Worm (Caenorhabditis elegans) whole organism, L1 larva: ENCODE measurements around the gene egl-38.

Experiments
- C04F5.9 ChIP-seq: sonication (generic microtip); optimal IDR thresholded peaks from 2 replicates; lab custom pipeline; 2016; ENCODE audit warnings: missing genetic modification characterization, missing compliant biosample characterization
- C16A3.4 ChIP-seq: fragments of 150-350 bp; optimal IDR thresholded peaks from 2 replicates; lab custom pipeline; 2014; ENCODE audit warnings: missing biosample characterization, missing genetic modification characterization
- C34B4.2 ChIP-seq: sonication (generic microtip); optimal IDR thresholded peaks from 2 replicates; lab custom pipeline; 2017; ENCODE audit warnings: mild to moderate bottlenecking, missing genetic modification characterization, missing compliant biosample characterization
- aha-1 ChIP-seq: fragments of 150-350 bp; optimal IDR thresholded peaks from 2 replicates; lab custom pipeline; 2014; ENCODE audit warnings: missing biosample characterization, missing genetic modification characterization
- blmp-1 ChIP-seq: fragments of 150-350 bp; optimal IDR thresholded peaks from 2 replicates; lab custom pipeline; 2014; ENCODE audit warnings: missing biosample characterization, missing genetic modification characterization
- ceh-88 ChIP-seq: fragments of 200-800 bp; sonication (Bioruptor generic); IDR thresholded peaks from 2 replicates; pipeline ENCODE4 v1.3.6; 2022; ENCODE audit warnings: missing genetic modification characterization, missing compliant biosample characterization
- ceh-90 ChIP-seq: sonication (generic microtip); optimal IDR thresholded peaks from 2 replicates; lab custom pipeline; 2016; ENCODE audit warnings: missing genetic modification characterization, missing compliant biosample characterization
- dsc-1 ChIP-seq: sonication (generic microtip); optimal IDR thresholded peaks from 2 replicates; lab custom pipeline; 2016; ENCODE audit warnings: mild to moderate bottlenecking, missing genetic modification characterization, missing compliant biosample characterization
- efl-1 ChIP-seq, 4 experiments: fragments of 150-350 bp; optimal IDR thresholded peaks in 3 of 4; peaks in 1 of 4; 1 replicate in 1 of 4; 2 replicates in 3 of 4; lab custom pipeline; 2014; ENCODE audit warnings: missing biosample characterization in 2 of 4, missing genetic modification characterization in 2 of 4, missing genetic modification reagents in 2 of 4
- efl-3 ChIP-seq: fragments of 200-800 bp; sonication (Bioruptor generic); optimal IDR thresholded peaks from 2 replicates; lab custom pipeline; 2018; ENCODE audit warnings: mild to moderate bottlenecking, missing genetic modification characterization, missing compliant biosample characterization
- egl-13 ChIP-seq: sonication (generic microtip); optimal IDR thresholded peaks from 2 replicates; lab custom pipeline; 2016; ENCODE audit warnings: missing genotype, missing genetic modification reagents, missing genetic modification characterization, missing compliant biosample characterization
- ets-5 ChIP-seq: fragments of 200-800 bp; sonication (Bioruptor generic); IDR thresholded peaks from 2 replicates; pipeline ENCODE4 v1.3.6; 2022; ENCODE audit warnings: missing genetic modification characterization, missing compliant biosample characterization
- fkh-4 ChIP-seq: sonication (generic microtip); optimal IDR thresholded peaks from 2 replicates; lab custom pipeline; 2016; ENCODE audit warnings: missing compliant biosample characterization, missing genetic modification characterization, borderline replicate concordance
- fkh-8 ChIP-seq: sonication (generic microtip); optimal IDR thresholded peaks from 2 replicates; lab custom pipeline; 2016; ENCODE audit warnings: mild to moderate bottlenecking, missing genetic modification characterization, missing compliant biosample characterization
- hlh-4 ChIP-seq: sonication (generic microtip); optimal IDR thresholded peaks from 2 replicates; lab custom pipeline; 2016; ENCODE audit warnings: mild to moderate bottlenecking, missing genetic modification characterization, missing compliant biosample characterization
- jun-1 ChIP-seq: fragments of 150-350 bp; optimal IDR thresholded peaks from 2 replicates; lab custom pipeline; 2014; ENCODE audit warnings: missing biosample characterization, missing genetic modification reagents, missing genetic modification characterization
- lin-14 ChIP-seq: fragments of 200-800 bp; sonication (Bioruptor generic); optimal IDR thresholded peaks from 2 replicates; lab custom pipeline; 2018; ENCODE audit warnings: mild to moderate bottlenecking, missing genetic modification characterization, moderate library complexity, missing compliant biosample characterization
- lin-35 ChIP-seq, 2 experiments: fragments of 150-350 bp; optimal IDR thresholded peaks; 2 replicates each; lab custom pipeline; 2014; ENCODE audit warnings: missing biosample characterization in 2 of 2, missing genetic modification characterization in 2 of 2, missing genetic modification reagents in 2 of 2
- lir-3 ChIP-seq: sonication (generic microtip); optimal IDR thresholded peaks from 2 replicates; lab custom pipeline; 2016; ENCODE audit warnings: mild to moderate bottlenecking, missing genetic modification characterization, moderate library complexity, missing compliant biosample characterization; ENCODE audit not compliant: poor library complexity
- mdl-1 ChIP-seq, 2 experiments: fragments of 150-350 bp; optimal IDR thresholded peaks; 2 replicates each; lab custom pipeline; 2014 to 2017; ENCODE audit warnings: missing biosample characterization in 2 of 2, missing genetic modification characterization in 2 of 2, inconsistent platforms in 1 of 2
- nhr-12 ChIP-seq: sonication (generic microtip); optimal IDR thresholded peaks from 2 replicates; lab custom pipeline; 2017; ENCODE audit warnings: missing biosample characterization, missing genetic modification characterization
- nhr-47 ChIP-seq: sonication (generic microtip); optimal IDR thresholded peaks from 2 replicates; lab custom pipeline; 2016; ENCODE audit warnings: mild to moderate bottlenecking, missing genetic modification characterization, moderate library complexity, missing compliant biosample characterization
- nhr-77 ChIP-seq: fragments of 150-350 bp; optimal IDR thresholded peaks from 2 replicates; lab custom pipeline; 2014; ENCODE audit warnings: missing biosample characterization, missing genetic modification characterization
- nhr-84 ChIP-seq: sonication (generic microtip); optimal IDR thresholded peaks from 2 replicates; lab custom pipeline; 2017; ENCODE audit warnings: missing biosample characterization, missing genetic modification characterization
- nhr-85 ChIP-seq: sonication (generic microtip); peaks from one replicate; lab custom pipeline; 2016; ENCODE audit warnings: missing genetic modification characterization, inconsistent platforms, missing compliant biosample characterization
- nhr-90 ChIP-seq: sonication (generic microtip); optimal IDR thresholded peaks from 2 replicates; lab custom pipeline; 2016; ENCODE audit warnings: mild to moderate bottlenecking, missing genetic modification characterization, missing compliant biosample characterization; ENCODE audit not compliant: poor library complexity
- rnt-1 ChIP-seq: sonication (generic microtip); optimal IDR thresholded peaks from 2 replicates; lab custom pipeline; 2016; ENCODE audit warnings: mild to moderate bottlenecking, missing genetic modification characterization, moderate library complexity, missing compliant biosample characterization
- sox-4 ChIP-seq: sonication (generic microtip); optimal IDR thresholded peaks from 2 replicates; lab custom pipeline; 2016; ENCODE audit warnings: missing genetic modification characterization, missing compliant biosample characterization
- sup-37 ChIP-seq: fragments of 200-800 bp; sonication (Bioruptor generic); optimal IDR thresholded peaks from 2 replicates; lab custom pipeline; 2018; ENCODE audit warnings: mild to moderate bottlenecking, missing genetic modification characterization, missing compliant biosample characterization
- swsn-7 ChIP-seq: sonication (generic microtip); optimal IDR thresholded peaks from 2 replicates; lab custom pipeline; 2016; ENCODE audit warnings: missing genetic modification characterization, missing compliant biosample characterization
- unc-130 ChIP-seq: fragments of 150-350 bp; optimal IDR thresholded peaks from 2 replicates; lab custom pipeline; 2017; ENCODE audit warnings: missing biosample characterization, missing genetic modification characterization, inconsistent platforms
- unc-62 ChIP-seq: fragments of 150-350 bp; optimal IDR thresholded peaks from 2 replicates; lab custom pipeline; 2014; ENCODE audit warnings: missing biosample characterization, missing genetic modification reagents, missing genetic modification characterization

Gene egl-38

DNA sequence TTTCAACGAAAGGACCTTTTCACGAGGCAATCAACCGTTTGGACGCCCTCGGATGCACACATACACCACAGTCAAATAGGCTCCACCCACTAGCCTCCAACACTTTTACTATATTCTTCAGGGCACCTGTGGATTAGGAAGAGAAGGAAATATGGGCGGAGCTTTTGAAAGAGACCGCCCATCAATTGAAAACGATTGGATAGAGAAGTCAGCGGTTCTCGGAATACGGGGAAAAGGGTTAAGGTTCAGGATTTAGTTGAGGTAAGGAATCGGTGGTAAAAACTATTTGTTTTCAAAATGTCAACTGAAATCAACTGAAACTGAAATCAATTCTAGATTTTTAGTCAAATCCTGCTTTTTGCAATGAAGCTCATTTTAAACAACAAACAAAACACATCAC, at the start of gene egl-38:
Gene egl-38 (minus strand): TSS at position 101 of the 400 bp plus-strand sequence.
- no peak for TF ChIP-seq ets-5
- no peak for TF ChIP-seq jun-1 (tag; lab: Kevin White, UChicago)
- TF ChIP-seq unc-62 (GFP tag; lab: Kevin White, UChicago) = no peak
- TF ChIP-seq C16A3.4 (tag; lab: Kevin White, UChicago) = no peak
- TF ChIP-seq, all 84 proteins: peak for 0

ce11 chrIV:10157489-10158088, 47.3 kb upstream of the egl-38 start, which contains the start of gene ttr-53:
Gene ttr-53, plus strand, starts transcription at chrIV:10158038.
- TF ChIP-seq unc-130 (no peak), hlh-4 (tag; lab: Kevin White, UChicago) (no peak), nhr-85 (tag; lab: Kevin White, UChicago) (no peak), lin-35 (GFP tag; optimal IDR thresholded peaks at IDR 0.05; lab: Kevin White, UChicago) (no peak), fkh-4 (no peak), lin-14 (GFP tag; lab: Kevin White, UChicago) (no peak), lir-3 (tag; lab: Kevin White, UChicago) (no peak), nhr-12 (tag; lab: Kevin White, UChicago) (no peak), sox-4 (tag; lab: Kevin White, UChicago) (no peak), ets-5 (no peak), egl-13 (no peak), efl-3 (GFP tag; lab: Kevin White, UChicago) (no peak), C34B4.2 (no peak), ceh-90 (tag; lab: Kevin White, UChicago) (no peak), nhr-90 (tag; lab: Kevin White, UChicago) (no peak), mdl-1 (tag; optimal IDR thresholded peaks at IDR 0.05; lab: Kevin White, UChicago) (no peak), nhr-47 (tag; lab: Kevin White, UChicago) (no peak), C04F5.9 (no peak)

DNA sequence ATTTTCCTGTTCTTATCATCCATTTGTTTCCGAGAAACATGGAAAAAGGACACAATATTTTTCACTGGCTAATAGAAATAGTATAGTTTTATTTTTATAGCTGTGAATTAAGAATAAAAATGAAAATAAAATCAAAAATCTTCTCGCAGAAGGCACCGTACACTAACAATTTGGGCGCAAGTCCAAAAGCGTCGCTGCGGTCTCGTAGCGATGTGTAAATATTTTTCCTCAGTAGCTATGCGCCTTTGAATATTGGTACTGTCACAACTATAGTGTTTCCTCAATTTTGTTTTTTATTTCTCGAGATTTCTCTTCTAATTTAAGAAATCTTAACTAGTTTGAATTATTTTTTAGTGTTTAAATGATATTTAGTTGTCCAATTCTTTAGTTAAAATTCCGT, 46.7 kb upstream of the egl-38 start:
- no peak for TF ChIP-seq nhr-84 (tag; lab: Kevin White, UChicago)
- TF ChIP-seq swsn-7 (tag; lab: Kevin White, UChicago) = no peak
- TF ChIP-seq sup-37 (GFP tag; lab: Kevin White, UChicago) = no peak
- TF ChIP-seq dsc-1 (tag; lab: Kevin White, UChicago) = no peak
- TF ChIP-seq blmp-1 (tag; lab: Kevin White, UChicago) = no peak
- TF ChIP-seq ceh-88 (GFP tag; lab: Robert Waterston, UW) = no peak
- TF ChIP-seq rnt-1 = no peak

DNA sequence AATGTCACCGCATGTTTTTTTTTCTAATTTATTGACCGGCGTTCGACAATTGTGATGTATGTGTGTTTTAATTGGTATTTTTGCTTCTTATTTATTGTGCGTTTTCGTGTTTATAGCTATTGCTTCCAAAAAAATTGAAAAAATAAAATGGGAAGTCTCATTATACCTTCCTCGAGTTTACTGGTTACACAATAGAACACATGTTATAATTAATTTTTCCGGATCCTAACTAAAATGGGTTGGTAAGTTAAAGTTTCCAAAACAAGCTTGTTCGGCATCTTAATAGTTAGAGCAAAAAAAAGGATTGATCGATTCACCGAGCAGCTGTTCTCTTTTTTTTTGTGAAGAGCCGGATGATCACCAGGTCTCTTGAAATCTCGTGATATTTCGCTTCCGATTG, 45.2 kb upstream of the egl-38 start, which contains the start of gene ttr-54:
Gene ttr-54 (plus strand): TSS at position 301 of the 400 bp plus-strand sequence.
- TF ChIP-seq nhr-77 (tag; lab: Kevin White, UChicago) (no peak), rnt-1 (peak; percentile 24)

ce11 chrIV:10153479-10153878, 43.2 kb upstream of the egl-38 start:
- TF ChIP-seq aha-1 (tag; lab: Kevin White, UChicago) (no peak), efl-1 (optimal IDR thresholded peaks at IDR 0.05; lab: Kevin White, UChicago) (no peak), efl-1 (GFP tag; optimal IDR thresholded peaks at IDR 0.05 in 1 of 2; lab: Kevin White, UChicago) (peak in 1 of 2 experiments; percentile 88), fkh-8 (tag; lab: Kevin White, UChicago) (no peak)
